Worm (Caenorhabditis elegans): ENCODE results near the gene F21D9.1.

ce11 chrV:19303589-19304174, 39.4 kb downstream of the F21D9.1 start, which contains the start of the genes fbxb-63 and fbxb-61:
- TF ChIP-seq him-1 (tag; optimal IDR thresholded peaks at IDR 0.05), result no peak
- TF ChIP-seq W03F9.2 (tag; optimal IDR thresholded peaks at IDR 0.05), result no peak
- TF ChIP-seq dao-5 (tag; optimal IDR thresholded peaks at IDR 0.05), result no peak

Data from whole organism, L4/young adult.